Worm (Caenorhabditis elegans): ENCODE results near the gene srbc-38.
A peak's percentile ranks its signal among the peaks of the same experiment; 100 is the strongest.

srbc-38 gene

DNA sequence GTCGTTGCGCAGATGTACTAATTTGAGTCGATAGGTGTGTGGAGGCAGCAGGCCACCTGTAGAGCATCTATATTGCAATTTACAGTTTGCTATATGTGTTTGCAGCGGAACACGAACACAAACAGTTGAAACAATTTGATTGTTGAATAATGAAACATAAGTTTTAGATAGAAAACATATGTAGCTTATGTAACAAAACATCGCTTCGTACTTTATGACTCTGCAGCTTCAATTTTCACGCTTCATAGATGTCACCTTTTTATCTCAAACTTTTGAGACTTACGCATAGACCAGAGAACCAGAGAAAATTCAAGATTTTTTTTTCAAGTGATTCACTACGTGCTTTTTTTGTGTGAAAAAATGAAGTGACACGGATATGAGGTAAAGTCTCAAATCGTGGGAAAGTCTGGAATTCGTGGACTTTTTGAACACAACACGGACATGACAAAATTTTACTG, 16.9 kb downstream of the srbc-38 start, which contains the start of gene fbxb-72 (continued):
- TF ChIP-seq hrde-1 (tag; optimal IDR thresholded peaks at IDR 0.05; ENCODE audit: borderline replicate concordance) (no peak), nhr-120 (GFP tag; IDR thresholded peaks at IDR 0.05) (0 out of 2 replicates have a peak, but pooled peaks have one; percentile 59), ztf-26 (tag; optimal IDR thresholded peaks at IDR 0.05) (peak; percentile 68), F22D6.2 (tag; optimal IDR thresholded peaks at IDR 0.05) (peak; percentile 85), lag-1 (GFP tag; IDR thresholded peaks at IDR 0.05) (no peak), dpl-1 (GFP tag; optimal IDR thresholded peaks at IDR 0.05) (no peak), aptf-3 (GFP tag; IDR thresholded peaks at IDR 0.05) (no peak), snpc-1.1 (tag; optimal IDR thresholded peaks at IDR 0.05; ENCODE audit: insufficient read depth) (no peak), lin-35 (GFP tag; optimal IDR thresholded peaks at IDR 0.05) (peak in 1 of 3 experiments; percentile 77), nfya-1 (tag; optimal IDR thresholded peaks at IDR 0.05; ENCODE audit: borderline replicate concordance, insufficient read depth) (no peak), C17E4.6 (GFP tag; IDR thresholded peaks at IDR 0.05) (no peak), xnd-1 (tag; optimal IDR thresholded peaks at IDR 0.05) (no peak), tbp1 (GFP tag; optimal IDR thresholded peaks at IDR 0.05) (peak; percentile 51), ama-1 (optimal IDR thresholded peaks at IDR 0.05) (peak; percentile 96), ama-1 (GFP tag; optimal IDR thresholded peaks at IDR 0.05) (no peak), lin-40 (tag; optimal IDR thresholded peaks at IDR 0.05) (peak; percentile 75), mcd-1 (GFP tag; IDR thresholded peaks at IDR 0.05) (peak; percentile 38; the same call in 1 of the 2 replicates), T26A5.8 (tag; optimal IDR thresholded peaks at IDR 0.05) (no peak), D2030.7 (GFP tag; IDR thresholded peaks at IDR 0.05) (no peak), F57C9.4 (tag; optimal IDR thresholded peaks at IDR 0.05) (peak; percentile 85), let-526 (GFP tag; IDR thresholded peaks at IDR 0.05) (0 out of 2 replicates have a peak, but pooled peaks have one; percentile 11), let-607 (tag; optimal IDR thresholded peaks at IDR 0.05) (no peak), gei-17 (GFP tag; optimal IDR thresholded peaks at IDR 0.05) (peak; percentile 38), B0019.2 (GFP tag; conservative IDR thresholded peaks at IDR 0.05) (no peak), egrh-3 (GFP tag; IDR thresholded peaks at IDR 0.05) (no peak), madf-3 (GFP tag; IDR thresholded peaks at IDR 0.05) (0 out of 2 replicates have a peak, but pooled peaks have one; percentile 9), F37B4.10 (GFP tag; IDR thresholded peaks at IDR 0.05) (no peak), F33H1.4 (GFP tag; IDR thresholded peaks at IDR 0.05) (no peak), chd-7 (tag; optimal IDR thresholded peaks at IDR 0.05) (peak; percentile 77), ztf-3 (GFP tag; optimal IDR thresholded peaks at IDR 0.05) (no peak), ekl-4 (GFP tag; IDR thresholded peaks at IDR 0.05) (no peak), F49E8.2 (tag; optimal IDR thresholded peaks at IDR 0.05; ENCODE audit: insufficient read depth) (no peak), dox-1 (GFP tag; IDR thresholded peaks at IDR 0.05) (no peak), nfya-2 (GFP tag; IDR thresholded peaks at IDR 0.05) (no peak), ceh-27 (GFP tag; optimal IDR thresholded peaks at IDR 0.05) (peak; percentile 22), F55B11.4 (tag; optimal IDR thresholded peaks at IDR 0.05; ENCODE audit: borderline replicate concordance, insufficient read depth) (no peak), egl-44 (GFP tag; IDR thresholded peaks at IDR 0.05) (no peak; the same call in 1 of the 2 replicates), ceh-40 (GFP tag; IDR thresholded peaks at IDR 0.05) (no peak), akir-1 (GFP tag; optimal IDR thresholded peaks at IDR 0.05) (peak; percentile 25), attf-5 (GFP tag; optimal IDR thresholded peaks at IDR 0.05) (peak; percentile 29), hmg-1.2 (GFP tag; IDR thresholded peaks at IDR 0.05) (peak; percentile 50), ztf-25 (GFP tag; IDR thresholded peaks at IDR 0.05) (no peak), lin-54 (GFP tag; optimal IDR thresholded peaks at IDR 0.05) (no peak), ztf-18 (tag; optimal IDR thresholded peaks at IDR 0.05) (no peak), ceh-100 (GFP tag; IDR thresholded peaks at IDR 0.05) (no peak), nhr-90 (tag; optimal IDR thresholded peaks at IDR 0.05) (peak; percentile 11), ceh-91 (GFP tag; IDR thresholded peaks at IDR 0.05) (no peak), tbx-9 (tag; optimal IDR thresholded peaks at IDR 0.05; ENCODE audit: borderline replicate concordance) (no peak)
